Fruit fly (Drosophila melanogaster) whole organism, embryonic: Measurements from ENCODE around the gene CG46310.

Experiments used
- Atf3 ChIP-seq: fragments of 200-800 bp; sonication (Bioruptor generic); optimal IDR thresholded peaks from 3 replicates; lab custom pipeline; 2016; ENCODE audit warnings: missing biosample characterization, missing genetic modification characterization
- CG10654 ChIP-seq: fragments of 200-800 bp; sonication (Bioruptor generic); optimal IDR thresholded peaks from 2 replicates; lab custom pipeline; 2016; ENCODE audit warnings: missing biosample characterization, missing genetic modification characterization
- CG14014 ChIP-seq: fragments of 200-800 bp; sonication (Bioruptor generic); IDR thresholded peaks from 2 replicates; pipeline ENCODE4 v1.3.6; 2022; ENCODE audit warnings: missing biosample characterization, missing genetic modification characterization
- CG33557 ChIP-seq: fragments of 200-800 bp; sonication (Bioruptor generic); optimal IDR thresholded peaks from 2 replicates; lab custom pipeline; 2019; ENCODE audit warnings: missing biosample characterization, mild to moderate bottlenecking, missing genetic modification characterization, moderate library complexity
- CG6175 ChIP-seq: fragments of 200-800 bp; sonication (Bioruptor generic); IDR thresholded peaks from 3 replicates; pipeline ENCODE4 v1.3.6; 2022; ENCODE audit warnings: missing biosample characterization, missing genetic modification characterization
- MESR4 ChIP-seq: fragments of 200-800 bp; sonication (Bioruptor generic); optimal IDR thresholded peaks from 2 replicates; lab custom pipeline; 2018; ENCODE audit warnings: missing biosample characterization, mild to moderate bottlenecking, missing genetic modification characterization, moderate library complexity
- Sry-δ ChIP-seq: fragments of 200-800 bp; sonication (Bioruptor generic); optimal IDR thresholded peaks from 2 replicates; lab custom pipeline; 2016; ENCODE audit warnings: missing biosample characterization, missing genetic modification characterization
- pum ChIP-seq: fragments of 200-800 bp; sonication (Bioruptor generic); optimal IDR thresholded peaks from 2 replicates; lab custom pipeline; 2016; ENCODE audit warnings: missing biosample characterization, missing genetic modification characterization
- yki ChIP-seq: fragments of >200 bp; optimal IDR thresholded peaks from 3 replicates; lab custom pipeline; 2018

- no peak for TF ChIP-seq Sry-δ (GFP tag; lab: Kevin White, UChicago)
- TF ChIP-seq MESR4 (GFP tag; lab: Kevin White, UChicago), result no peak
- TF ChIP-seq pum (GFP tag; lab: Kevin White, UChicago), result no peak
- no peak for TF ChIP-seq yki
- TF ChIP-seq CG6175 (GFP tag; lab: Robert Waterston, UW), result no peak
- TF ChIP-seq CG14014 (GFP tag; lab: Robert Waterston, UW), result no peak
- no peak for TF ChIP-seq CG10654 (GFP tag; lab: Kevin White, UChicago)
- TF ChIP-seq CG33557 (GFP tag; lab: Kevin White, UChicago), result no peak
- no peak for TF ChIP-seq Atf3
Observed at dm6 chr3R:23138439-23138838, 35.2 kb upstream of the CG46310 start.
